Fruit fly (Drosophila melanogaster) whole organism, embryonic: ENCODE data around the gene CG11999.

ENCODE experiments used
- Antp ChIP-seq: fragments of 200-800 bp; sonication (Bioruptor generic); optimal IDR thresholded peaks from 3 replicates; lab custom pipeline; 2016; ENCODE audit warnings: missing biosample characterization, missing genetic modification characterization
- CG10209 ChIP-seq: fragments of 200-800 bp; sonication (Bioruptor generic); optimal IDR thresholded peaks from 3 replicates; lab custom pipeline; 2017; ENCODE audit warnings: missing biosample characterization, mild to moderate bottlenecking, missing genetic modification characterization, missing genetic modification reagents
- CG10959 ChIP-seq: fragments of 200-800 bp; sonication (Bioruptor generic); IDR thresholded peaks from 2 replicates; pipeline ENCODE4 v1.3.6; 2022; ENCODE audit warnings: missing biosample characterization, missing genetic modification characterization
- CG12071 ChIP-seq: fragments of 200-800 bp; sonication (Bioruptor generic); optimal IDR thresholded peaks from 3 replicates; lab custom pipeline; 2018; ENCODE audit warnings: missing biosample characterization, mild to moderate bottlenecking, missing genetic modification characterization
- CG12155 ChIP-seq: fragments of 200-800 bp; sonication (Bioruptor generic); optimal IDR thresholded peaks from 3 replicates; lab custom pipeline; 2016; ENCODE audit warnings: missing biosample characterization, missing genetic modification characterization
- CG1233 ChIP-seq: fragments of 200-800 bp; sonication (Bioruptor generic); optimal IDR thresholded peaks from 4 replicates; lab custom pipeline; 2018; ENCODE audit warnings: missing biosample characterization, mild to moderate bottlenecking, missing genetic modification characterization
- CG12391 ChIP-seq: fragments of 200-800 bp; sonication (Bioruptor generic); optimal IDR thresholded peaks from 3 replicates; lab custom pipeline; 2018; ENCODE audit warnings: missing biosample characterization, mild to moderate bottlenecking, missing genetic modification characterization, moderate library complexity
- CG17612 ChIP-seq: fragments of 200-800 bp; sonication (Bioruptor generic); IDR thresholded peaks from 2 replicates; pipeline ENCODE4 v1.3.6; 2022; ENCODE audit warnings: missing biosample characterization, missing genetic modification characterization
- CG2875 ChIP-seq: fragments of 200-800 bp; sonication (Bioruptor generic); optimal IDR thresholded peaks from 2 replicates; lab custom pipeline; 2017; ENCODE audit warnings: missing biosample characterization, mild to moderate bottlenecking, missing genetic modification characterization, missing genetic modification reagents
- CG31224 ChIP-seq: fragments of 200-800 bp; sonication (Bioruptor generic); IDR thresholded peaks from 2 replicates; pipeline ENCODE4 v1.3.6; 2022; ENCODE audit warnings: missing biosample characterization, missing genetic modification characterization
- CG33557 ChIP-seq: fragments of 200-800 bp; sonication (Bioruptor generic); optimal IDR thresholded peaks from 2 replicates; lab custom pipeline; 2019; ENCODE audit warnings: missing biosample characterization, mild to moderate bottlenecking, missing genetic modification characterization, moderate library complexity
- CG3847 ChIP-seq: fragments of 200-800 bp; sonication (Bioruptor generic); IDR thresholded peaks from 2 replicates; pipeline ENCODE4 v1.3.6; 2022; ENCODE audit warnings: missing biosample characterization, missing genetic modification characterization
- CG43689 ChIP-seq: fragments of 200-800 bp; sonication (Bioruptor generic); IDR thresholded peaks from 2 replicates; pipeline ENCODE4 v1.3.6; 2022; ENCODE audit warnings: missing biosample characterization, missing genetic modification characterization
- CG4854 ChIP-seq: fragments of 200-800 bp; sonication (Bioruptor generic); optimal IDR thresholded peaks from 2 replicates; lab custom pipeline; 2016; ENCODE audit warnings: missing biosample characterization, missing genetic modification characterization, inconsistent platforms
- CG6791 ChIP-seq: fragments of 200-800 bp; sonication (Bioruptor generic); IDR thresholded peaks from 3 replicates; pipeline ENCODE4 v1.3.6; 2022; ENCODE audit warnings: missing biosample characterization, missing genetic modification characterization; ENCODE audit not compliant: partially characterized antibody
- CG9727 ChIP-seq: fragments of 200-800 bp; sonication (Bioruptor generic); optimal IDR thresholded peaks from 3 replicates; lab custom pipeline; 2017; ENCODE audit warnings: missing biosample characterization, mild to moderate bottlenecking, missing genetic modification characterization
- CkIIα-i1 ChIP-seq: fragments of 200-800 bp; sonication (Bioruptor generic); IDR thresholded peaks from 2 replicates; pipeline ENCODE4 v1.3.6; 2022; ENCODE audit warnings: missing biosample characterization, missing genetic modification characterization
- D ChIP-seq, 2 experiments: fragments of 200-800 bp in 1 of 2; fragments of >200 bp in 1 of 2; sonication (Bioruptor generic) in 1 of 2; optimal IDR thresholded peaks; 2 replicates in 1 of 2; 3 replicates in 1 of 2; lab custom pipeline; 2017; ENCODE audit warnings: mild to moderate bottlenecking in 1 of 2, missing biosample characterization in 1 of 2, missing genetic modification characterization in 1 of 2, missing genetic modification reagents in 1 of 2
- Deaf1 ChIP-seq: fragments of 200-800 bp; optimal IDR thresholded peaks from 3 replicates; lab custom pipeline; 2019; ENCODE audit warnings: missing biosample characterization, mild to moderate bottlenecking, missing genetic modification characterization, moderate library complexity
- Dek ChIP-seq: fragments of 200-800 bp; sonication (Bioruptor generic); optimal IDR thresholded peaks from 3 replicates; lab custom pipeline; 2019; ENCODE audit warnings: missing biosample characterization, mild to moderate bottlenecking, missing genetic modification characterization, moderate library complexity
- E2f1 ChIP-seq: fragments of 200-800 bp; sonication (Bioruptor generic); IDR thresholded peaks from 2 replicates; pipeline ENCODE4 v1.3.6; 2022; ENCODE audit warnings: missing biosample characterization, missing genetic modification characterization
- GATAe ChIP-seq: fragments of 200-800 bp; sonication (Bioruptor generic); conservative IDR thresholded peaks from 2 replicates; pipeline ENCODE4 v1.3.6; 2022; ENCODE audit warnings: missing biosample characterization, missing genetic modification characterization
- Gug ChIP-seq: fragments of 200-800 bp; sonication (Bioruptor generic); IDR thresholded peaks from 4 replicates; pipeline ENCODE4 v1.3.6; 2022; ENCODE audit warnings: missing biosample characterization, missing genetic modification characterization
- HLH3B ChIP-seq: fragments of 200-800 bp; sonication (Bioruptor generic); IDR thresholded peaks from 2 replicates; pipeline ENCODE4 v1.3.6; 2022; ENCODE audit warnings: missing biosample characterization, missing genetic modification characterization
- Hsf ChIP-seq: fragments of 200-800 bp; sonication (Bioruptor generic); optimal IDR thresholded peaks from 3 replicates; lab custom pipeline; 2016; ENCODE audit warnings: missing biosample characterization, missing genetic modification characterization
- Jarid2 ChIP-seq: fragments of 200-800 bp; sonication (Bioruptor generic); optimal IDR thresholded peaks from 3 replicates; lab custom pipeline; 2017; ENCODE audit warnings: mild to moderate bottlenecking, missing biosample characterization, missing genetic modification reagents, missing genetic modification characterization
- Med ChIP-seq: fragments of 200-800 bp; sonication (Bioruptor generic); peaks from one replicate; lab custom pipeline; 2016; ENCODE audit warnings: missing biosample characterization, missing genetic modification characterization, mild to moderate bottlenecking, inconsistent platforms, moderate library complexity
- Meics ChIP-seq: fragments of 200-800 bp; sonication (Bioruptor generic); optimal IDR thresholded peaks from 2 replicates; lab custom pipeline; 2017; ENCODE audit warnings: missing biosample characterization, mild to moderate bottlenecking, missing genetic modification characterization
- Neu2 ChIP-seq: fragments of 200-800 bp; sonication (Bioruptor generic); optimal IDR thresholded peaks from 3 replicates; lab custom pipeline; 2016; ENCODE audit warnings: missing biosample characterization, missing genetic modification characterization, borderline replicate concordance
- Xrp1 ChIP-seq: fragments of 200-800 bp; sonication (Bioruptor generic); IDR thresholded peaks from 2 replicates; pipeline ENCODE4 v1.3.6; 2022; ENCODE audit warnings: missing biosample characterization, missing genetic modification characterization
- ato ChIP-seq: fragments of 200-800 bp; sonication (Bioruptor generic); IDR thresholded peaks from 2 replicates; pipeline ENCODE4 v1.3.6; 2022; ENCODE audit warnings: missing biosample characterization, missing genetic modification characterization; ENCODE audit not compliant: partially characterized antibody
- bigmax ChIP-seq: fragments of 200-800 bp; sonication (Bioruptor generic); optimal IDR thresholded peaks from 2 replicates; lab custom pipeline; 2018; ENCODE audit warnings: missing biosample characterization, mild to moderate bottlenecking, missing genetic modification characterization
- crol ChIP-seq: fragments of 200-800 bp; sonication (Bioruptor generic); IDR thresholded peaks from 2 replicates; pipeline ENCODE4 v1.3.6; 2022; ENCODE audit warnings: missing biosample characterization, missing genetic modification characterization
- danr ChIP-seq: fragments of 200-800 bp; sonication (Bioruptor generic); IDR thresholded peaks from 2 replicates; pipeline ENCODE4 v1.3.6; 2022; ENCODE audit warnings: missing biosample characterization, missing genetic modification characterization
- dati ChIP-seq: fragments of 200-800 bp; sonication (Bioruptor generic); IDR thresholded peaks from 2 replicates; pipeline ENCODE4 v1.3.6; 2022; ENCODE audit warnings: missing biosample characterization, missing genetic modification characterization
- dmrt11E ChIP-seq: fragments of 200-800 bp; sonication (Bioruptor generic); optimal IDR thresholded peaks from 3 replicates; lab custom pipeline; 2018; ENCODE audit warnings: missing biosample characterization, mild to moderate bottlenecking, missing genetic modification characterization, moderate library complexity
- eyg ChIP-seq: fragments of 200-800 bp; sonication (Bioruptor generic); optimal IDR thresholded peaks from 3 replicates; lab custom pipeline; 2016; ENCODE audit warnings: missing biosample characterization, missing genetic modification characterization
- knrl ChIP-seq: fragments of 200-800 bp; sonication (Bioruptor generic); IDR thresholded peaks from 3 replicates; pipeline ENCODE4 v1.3.6; 2022; ENCODE audit warnings: missing biosample characterization, missing genetic modification characterization; ENCODE audit not compliant: partially characterized antibody
- lab ChIP-seq: fragments of 200-800 bp; sonication (Bioruptor generic); optimal IDR thresholded peaks from 3 replicates; lab custom pipeline; 2017; ENCODE audit warnings: missing biosample characterization, missing genetic modification characterization, mild to moderate bottlenecking, moderate library complexity, missing genetic modification reagents
- lilli ChIP-seq: fragments of 200-800 bp; sonication (Bioruptor generic); optimal IDR thresholded peaks from 3 replicates; lab custom pipeline; 2016; ENCODE audit warnings: missing biosample characterization, missing genetic modification characterization
- nerfin-2 ChIP-seq: fragments of 200-800 bp; sonication (Bioruptor generic); IDR thresholded peaks from 2 replicates; pipeline ENCODE4 v1.3.6; 2022; ENCODE audit warnings: missing biosample characterization, missing genetic modification characterization; ENCODE audit not compliant: partially characterized antibody
- pros ChIP-seq: fragments of 200-800 bp; sonication (Bioruptor generic); optimal IDR thresholded peaks from 3 replicates; lab custom pipeline; 2019; ENCODE audit warnings: missing biosample characterization, mild to moderate bottlenecking, missing genetic modification characterization, moderate library complexity
- psq ChIP-seq: fragments of 200-800 bp; sonication (Bioruptor generic); optimal IDR thresholded peaks from 2 replicates; lab custom pipeline; 2017; ENCODE audit warnings: missing biosample characterization, missing genetic modification characterization
- pum ChIP-seq: fragments of 200-800 bp; sonication (Bioruptor generic); optimal IDR thresholded peaks from 2 replicates; lab custom pipeline; 2016; ENCODE audit warnings: missing biosample characterization, missing genetic modification characterization
- sc ChIP-seq, 3 experiments: fragments of >200 bp in 2 of 3; fragments of 200-800 bp in 1 of 3; sonication (Bioruptor generic) in 1 of 3; optimal IDR thresholded peaks; 2 replicates in 2 of 3; 3 replicates in 1 of 3; lab custom pipeline; 2017; ENCODE audit warnings: mild to moderate bottlenecking in 1 of 3, missing biosample characterization in 1 of 3, missing genetic modification characterization in 1 of 3, missing genetic modification reagents in 1 of 3
- sug ChIP-seq: fragments of 200-800 bp; optimal IDR thresholded peaks from 2 replicates; lab custom pipeline; 2019; ENCODE audit warnings: missing biosample characterization, mild to moderate bottlenecking, missing genetic modification characterization, moderate library complexity
- unc-4 ChIP-seq: fragments of 200-800 bp; sonication (Bioruptor generic); IDR thresholded peaks from 2 replicates; pipeline ENCODE4 v1.3.6; 2022; ENCODE audit warnings: missing biosample characterization, missing genetic modification characterization; ENCODE audit not compliant: partially characterized antibody
- z ChIP-seq: fragments of 200-800 bp; sonication (Bioruptor generic); IDR thresholded peaks from 3 replicates; pipeline ENCODE4 v1.3.6; 2022; ENCODE audit warnings: missing biosample characterization, missing genetic modification characterization
- zen ChIP-seq: fragments of 200-800 bp; sonication (Bioruptor generic); optimal IDR thresholded peaks from 3 replicates; lab custom pipeline; 2018; ENCODE audit warnings: missing biosample characterization, mild to moderate bottlenecking, missing genetic modification characterization, moderate library complexity
- zfh2 ChIP-seq: fragments of 200-800 bp; sonication (Bioruptor generic); optimal IDR thresholded peaks from 2 replicates; lab custom pipeline; 2016; ENCODE audit warnings: missing biosample characterization, missing genetic modification characterization

The CG11999 gene

dm6 chr3R:5327911-5328310, 26.6 kb downstream of the CG11999 start (continued):
- TF ChIP-seq CG12155 (GFP tag; lab: Kevin White, UChicago) (no peak), unc-4 (GFP tag; lab: Robert Waterston, UW) (no peak), Med (GFP tag; lab: Kevin White, UChicago) (peak; percentile 52), CG33557 (GFP tag; lab: Kevin White, UChicago) (peak; percentile 35), Neu2 (GFP tag; lab: Kevin White, UChicago) (no peak), GATAe (GFP tag; lab: Robert Waterston, UW) (no peak), CG4854 (no peak), CG10959 (no peak), CG6791 (GFP tag; lab: Robert Waterston, UW) (no peak), Deaf1 (no peak), sug (no peak), sc (optimal IDR thresholded peaks at IDR 0.05; lab: Kevin White, UChicago) (no peak), sc (GFP tag; optimal IDR thresholded peaks at IDR 0.05; lab: Kevin White, UChicago) (peak; percentile 48), danr (GFP tag; lab: Robert Waterston, UW) (no peak), CG9727 (peak; percentile 56), eyg (GFP tag; lab: Kevin White, UChicago) (no peak), dmrt11E (peak; percentile 61), lab (GFP tag; lab: Kevin White, UChicago) (no peak), CG2875 (peak; percentile 30), CG10209 (GFP tag; lab: Kevin White, UChicago) (no peak), CG17612 (GFP tag; lab: Robert Waterston, UW) (no peak), pros (GFP tag; lab: Kevin White, UChicago) (no peak), ato (GFP tag; lab: Robert Waterston, UW) (no peak), zen (tag; lab: Kevin White, UChicago) (peak; percentile 53), E2f1 (GFP tag; lab: Robert Waterston, UW) (no peak), Jarid2 (GFP tag; lab: Kevin White, UChicago) (no peak), CG1233 (GFP tag; lab: Kevin White, UChicago) (peak; percentile 23), knrl (no peak), lilli (no peak), z (no peak), CG12391 (tag; lab: Kevin White, UChicago) (no peak), CG43689 (GFP tag; lab: Robert Waterston, UW) (no peak), psq (no peak), Xrp1 (GFP tag; lab: Robert Waterston, UW) (peak; percentile 24; the same call in 1 of the 2 replicates), Antp (GFP tag; lab: Kevin White, UChicago) (no peak), crol (GFP tag; lab: Robert Waterston, UW) (0 out of 2 replicates have a peak, but pooled peaks have one; percentile 19), dati (GFP tag; lab: Robert Waterston, UW) (no peak), CkIIα-i1 (GFP tag; lab: Robert Waterston, UW) (no peak), CG12071 (no peak), Hsf (GFP tag; lab: Kevin White, UChicago) (peak; percentile 3), D (optimal IDR thresholded peaks at IDR 0.05; lab: Kevin White, UChicago) (no peak), D (GFP tag; optimal IDR thresholded peaks at IDR 0.05; lab: Kevin White, UChicago) (peak; percentile 20), nerfin-2 (GFP tag; lab: Robert Waterston, UW) (no peak), CG31224 (GFP tag; lab: Robert Waterston, UW) (no peak), CG3847 (no peak), Meics (no peak), pum (GFP tag; lab: Kevin White, UChicago) (no peak), Gug (GFP tag; lab: Robert Waterston, UW) (no peak), bigmax (GFP tag; lab: Kevin White, UChicago) (no peak), zfh2 (GFP tag; lab: Kevin White, UChicago) (no peak), Dek (no peak), HLH3B (GFP tag; lab: Robert Waterston, UW) (no peak)
